Worm (Caenorhabditis elegans) whole organism, midembryonic: Measurements from ENCODE around the gene F54D5.5.

ENCODE experiments used
- T22C8.4 ChIP-seq: fragments of 200-800 bp; sonication (Bioruptor generic); IDR thresholded peaks from 2 replicates; pipeline ENCODE4 v1.3.6; 2022; ENCODE audit warnings: missing genetic modification characterization, missing compliant biosample characterization
- cog-1 ChIP-seq: sonication (generic microtip); optimal IDR thresholded peaks from 2 replicates; lab custom pipeline; 2016; ENCODE audit warnings: missing genetic modification characterization, missing compliant biosample characterization
- flt-1 ChIP-seq: fragments of 200-800 bp; sonication (Bioruptor generic); IDR thresholded peaks from 2 replicates; pipeline ENCODE4 v1.3.6; 2022; ENCODE audit warnings: missing genetic modification characterization, missing compliant biosample characterization
- klf-2 ChIP-seq: fragments of 200-800 bp; sonication (Bioruptor generic); conservative IDR thresholded peaks from 2 replicates; pipeline ENCODE4 v1.3.6; 2022; ENCODE audit warnings: missing genetic modification reagents, missing genetic modification characterization, missing compliant biosample characterization
- med-1 ChIP-seq: sonication (generic microtip); optimal IDR thresholded peaks from 2 replicates; lab custom pipeline; 2017; ENCODE audit warnings: missing genetic modification characterization, mild to moderate bottlenecking, missing compliant biosample characterization, antibody characterized with exemption, missing genetic modification reagents; ENCODE audit not compliant: insufficient read depth
- ref-1 ChIP-seq: fragments of 200-800 bp; sonication (Bioruptor generic); conservative IDR thresholded peaks from 2 replicates; pipeline ENCODE4 v1.3.6; 2022; ENCODE audit warnings: missing genetic modification reagents, missing genetic modification characterization, missing compliant biosample characterization
- tab-1 ChIP-seq: fragments of 200-800 bp; sonication (Bioruptor generic); IDR thresholded peaks from 2 replicates; pipeline ENCODE4 v1.3.6; 2022; ENCODE audit warnings: missing genetic modification characterization, missing compliant biosample characterization
- ztf-23 ChIP-seq: fragments of 200-800 bp; sonication (Bioruptor generic); IDR thresholded peaks from 2 replicates; pipeline ENCODE4 v1.3.6; 2022; ENCODE audit warnings: missing genetic modification reagents, missing genetic modification characterization, missing compliant biosample characterization
- ztf-29 ChIP-seq: fragments of 200-800 bp; sonication (Bioruptor generic); IDR thresholded peaks from 2 replicates; pipeline ENCODE4 v1.3.6; 2022; ENCODE audit warnings: missing genetic modification reagents, missing genetic modification characterization, missing compliant biosample characterization

Gene F54D5.5

DNA sequence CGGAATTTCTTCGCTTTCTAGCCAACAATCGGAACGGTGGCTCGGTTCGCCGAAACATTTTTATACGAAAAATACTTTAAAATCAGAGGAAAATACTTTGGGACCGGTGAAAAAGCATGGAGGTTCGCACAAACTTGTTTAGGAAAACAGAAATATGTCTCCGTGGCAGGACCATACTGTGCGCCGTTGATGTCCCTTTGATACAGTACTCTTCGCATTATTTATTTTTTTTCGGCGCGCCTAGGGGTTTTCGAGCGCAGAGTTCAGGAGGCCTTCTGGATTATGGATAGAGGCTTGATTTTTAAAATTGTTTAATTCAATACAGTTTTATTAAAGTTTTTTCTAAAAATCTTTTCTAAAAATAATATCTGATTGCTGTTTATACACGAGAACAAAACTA is 22.1 kb downstream of the F54D5.5 start, which contains the start of gene F54D5.9:
F54D5.9 (minus strand) TSS at position 115 of the 400 bp plus-strand sequence.
- TF ChIP-seq med-1 (no peak), ztf-23 (GFP tag; lab: Robert Waterston, UW) (no peak), cog-1 (tag; lab: Kevin White, UChicago) (no peak), ztf-29 (GFP tag; lab: Robert Waterston, UW) (no peak), klf-2 (no peak), tab-1 (no peak), ref-1 (GFP tag; lab: Robert Waterston, UW) (no peak), flt-1 (GFP tag; lab: Robert Waterston, UW) (no peak), T22C8.4 (GFP tag; lab: Robert Waterston, UW) (no peak)

DNA sequence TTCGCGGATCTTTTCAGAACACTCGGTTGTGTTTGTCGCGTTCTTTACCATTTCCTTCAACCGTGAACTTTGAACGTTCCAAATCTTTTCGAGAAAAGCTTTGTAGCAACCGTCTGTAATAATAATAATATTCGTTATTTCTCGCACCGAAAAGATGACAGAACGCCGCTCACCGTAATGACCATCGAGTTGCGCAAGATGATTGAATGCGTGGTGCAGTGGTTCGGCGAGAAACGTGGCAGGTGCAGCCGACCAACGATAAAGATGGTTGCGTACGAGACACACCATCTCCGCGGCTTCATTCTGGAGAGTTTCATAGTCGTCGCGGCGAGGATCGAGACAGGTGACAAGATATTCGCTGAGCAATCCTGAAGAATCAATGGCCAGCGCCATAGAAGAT is 23.9 kb downstream of the F54D5.5 start:
- no peak for TF ChIP-seq flt-1 (GFP tag; lab: Robert Waterston, UW)
- no peak for TF ChIP-seq ref-1 (GFP tag; lab: Robert Waterston, UW)
- TF ChIP-seq ztf-29 (GFP tag; lab: Robert Waterston, UW): no peak
- TF ChIP-seq T22C8.4 (GFP tag; lab: Robert Waterston, UW): no peak
- no peak for TF ChIP-seq tab-1
- TF ChIP-seq ztf-23 (GFP tag; lab: Robert Waterston, UW): no peak

DNA sequence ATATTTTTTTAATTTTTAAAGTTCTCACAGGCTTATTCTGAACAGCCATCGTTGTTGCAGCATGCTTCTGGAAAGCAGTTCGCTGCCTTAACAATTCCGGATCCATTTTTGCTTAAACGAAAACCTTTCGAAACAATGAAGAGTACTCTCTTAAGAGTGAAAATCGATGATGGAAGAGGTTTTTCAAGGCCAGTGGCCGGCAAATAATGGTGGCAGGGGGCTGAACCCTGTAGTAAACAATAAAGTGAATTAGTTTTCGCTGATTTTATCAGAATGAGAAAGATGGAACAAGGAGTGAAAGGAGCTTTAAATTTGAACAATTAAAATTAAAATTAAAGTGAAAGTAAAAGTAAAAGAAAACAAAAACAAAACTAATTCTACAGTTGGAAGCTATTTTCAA is 24.4 kb downstream of the F54D5.5 start, which contains the start of gene gtf-2E2:
gtf-2E2 (minus strand) TSS at position 111 of the 400 bp plus-strand sequence.
- TF ChIP-seq T22C8.4 (GFP tag; lab: Robert Waterston, UW) (peak; percentile 62), tab-1 (no peak)

DNA sequence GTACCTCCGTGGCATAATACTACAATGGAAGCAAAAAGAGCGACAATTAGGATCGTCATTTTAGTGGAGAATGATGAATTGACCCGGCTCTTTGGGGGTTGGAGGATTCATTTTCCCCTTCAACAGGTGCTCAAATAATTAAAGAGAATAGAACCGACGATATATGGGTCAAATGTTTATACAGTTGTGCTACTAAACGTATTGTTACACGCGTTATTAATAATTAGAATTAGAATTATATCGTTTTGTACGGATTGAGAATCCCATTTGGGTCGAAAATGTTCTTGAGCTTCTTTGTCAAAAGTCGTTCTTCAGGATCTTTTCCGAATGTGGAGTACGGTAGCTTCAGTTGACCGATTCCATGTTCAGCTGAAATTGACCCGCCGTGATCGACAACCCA is 28.1 kb downstream of the F54D5.5 start, which contains the start of gene Y62F5A.9:
Y62F5A.9 (minus strand) TSS at position 101 of the 400 bp plus-strand sequence.
- TF ChIP-seq tab-1 (no peak), cog-1 (tag; lab: Kevin White, UChicago) (no peak), T22C8.4 (GFP tag; lab: Robert Waterston, UW) (no peak), flt-1 (GFP tag; lab: Robert Waterston, UW) (no peak), med-1 (no peak), ztf-23 (GFP tag; lab: Robert Waterston, UW) (no peak), klf-2 (no peak), ref-1 (GFP tag; lab: Robert Waterston, UW) (no peak), ztf-29 (GFP tag; lab: Robert Waterston, UW) (no peak)

DNA sequence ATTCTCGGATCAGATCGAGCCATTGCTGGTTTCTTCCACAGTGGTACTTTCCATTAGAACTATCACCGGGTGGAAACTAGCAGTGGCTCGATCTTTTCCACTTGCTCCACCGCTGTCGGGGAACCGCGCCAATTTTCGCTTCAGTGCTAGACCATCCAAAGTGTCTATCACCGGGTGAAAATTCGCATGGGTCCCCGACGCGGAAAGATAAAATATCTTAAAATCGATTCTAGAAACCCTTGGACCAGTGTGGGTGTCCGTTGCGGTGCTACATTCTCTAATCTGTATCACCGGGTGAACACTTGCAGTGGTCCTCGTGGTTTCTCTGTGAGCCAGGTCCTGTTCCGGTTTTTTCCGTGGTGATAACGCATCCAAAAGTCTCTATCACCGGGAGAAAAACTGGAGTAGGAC is 29.2 kb downstream of the F54D5.5 start:
- no peak for TF ChIP-seq ref-1 (GFP tag; lab: Robert Waterston, UW)
- peak; percentile 76 for TF ChIP-seq flt-1 (GFP tag; lab: Robert Waterston, UW)
- no peak for TF ChIP-seq klf-2
- peak; percentile 45; the same call in 1 of the 2 replicates for TF ChIP-seq T22C8.4 (GFP tag; lab: Robert Waterston, UW)

ce11 chrII:11537115-11537514 is 29.7 kb downstream of the F54D5.5 start:
- TF ChIP-seq ztf-23 (GFP tag; lab: Robert Waterston, UW): 0 out of 2 replicates have a peak, but pooled peaks have one; percentile 18
- TF ChIP-seq ref-1 (GFP tag; lab: Robert Waterston, UW): no peak
- no peak for TF ChIP-seq tab-1

DNA sequence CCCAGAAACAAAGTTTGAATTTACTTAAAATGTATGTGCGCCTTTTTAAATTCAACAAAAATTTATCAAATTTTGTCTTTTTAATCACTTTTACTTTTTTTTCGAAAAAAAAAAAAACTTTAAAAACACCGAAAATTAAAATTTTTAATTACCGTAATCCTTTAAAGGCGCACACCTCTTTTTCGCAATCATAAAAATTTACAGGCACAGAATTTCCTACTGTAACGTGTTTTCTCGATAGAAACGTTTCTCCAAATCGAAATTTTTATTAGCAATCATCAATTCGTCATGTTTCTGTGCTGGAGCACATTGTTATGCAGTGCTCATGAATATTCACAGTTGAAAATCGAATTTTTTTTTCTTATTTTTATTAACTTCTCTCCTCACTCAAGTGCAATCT is 30.3 kb downstream of the F54D5.5 start:
- TF ChIP-seq klf-2 (no peak), ztf-29 (GFP tag; lab: Robert Waterston, UW) (no peak), ztf-23 (GFP tag; lab: Robert Waterston, UW) (no peak), med-1 (no peak), T22C8.4 (GFP tag; lab: Robert Waterston, UW) (no peak), ref-1 (GFP tag; lab: Robert Waterston, UW) (no peak), flt-1 (GFP tag; lab: Robert Waterston, UW) (no peak), cog-1 (tag; lab: Kevin White, UChicago) (no peak), tab-1 (no peak)

- TF ChIP-seq T22C8.4 (GFP tag; lab: Robert Waterston, UW): no peak
- no peak for TF ChIP-seq tab-1
- TF ChIP-seq ref-1 (GFP tag; lab: Robert Waterston, UW): no peak
- TF ChIP-seq med-1: no peak
- TF ChIP-seq ztf-29 (GFP tag; lab: Robert Waterston, UW): no peak
- no peak for TF ChIP-seq klf-2
- TF ChIP-seq cog-1 (tag; lab: Kevin White, UChicago): no peak
- TF ChIP-seq ztf-23 (GFP tag; lab: Robert Waterston, UW): no peak
- TF ChIP-seq flt-1 (GFP tag; lab: Robert Waterston, UW): no peak
These were observed 30.9 kb downstream of the F54D5.5 start for ce11 chrII:11535924-11536323.

ce11 chrII:11535429-11535828 is 31.4 kb downstream of the F54D5.5 start:
- TF ChIP-seq tab-1 (no peak), klf-2 (no peak), flt-1 (GFP tag; lab: Robert Waterston, UW) (peak; percentile 71)

ce11 chrII:11534429-11535099 is 32.3 kb downstream of the F54D5.5 start, which contains the start of gene Y62F5A.12:
Y62F5A.12 (minus strand) TSS chrII:11534479.
- TF ChIP-seq tab-1 (peak; percentile 86), T22C8.4 (GFP tag; lab: Robert Waterston, UW) (peak; percentile 73), ref-1 (GFP tag; lab: Robert Waterston, UW) (peak; percentile 56), cog-1 (tag; lab: Kevin White, UChicago) (peak; percentile 64), ztf-23 (GFP tag; lab: Robert Waterston, UW) (peak; percentile 92), flt-1 (GFP tag; lab: Robert Waterston, UW) (peak; percentile 88), klf-2 (peak; percentile 94), ztf-29 (GFP tag; lab: Robert Waterston, UW) (peak; percentile 57; the same call in 1 of the 2 replicates)
